Fruit fly (Drosophila melanogaster): ENCODE measurements around the gene eRF3.

dm6 chr2L:12466506-12467043, 32.3 kb downstream of the eRF3 start:
- TF ChIP-seq usp (GFP tag; optimal IDR thresholded peaks at IDR 0.05) (no peak), h (GFP tag; optimal IDR thresholded peaks at IDR 0.05) (no peak), Hnf4 (GFP tag; optimal IDR thresholded peaks at IDR 0.05) (no peak), ey (GFP tag; optimal IDR thresholded peaks at IDR 0.05) (no peak), br (GFP tag; optimal IDR thresholded peaks at IDR 0.05) (no peak), Myc (optimal IDR thresholded peaks at IDR 0.05) (no peak), Mio (GFP tag; optimal IDR thresholded peaks at IDR 0.05) (no peak)
